Worm (Caenorhabditis elegans) whole organism, early embryonic: Measurements from ENCODE around the gene rab-33.
A peak's percentile ranks its signal among the peaks of the same experiment; 100 is the strongest.

Experiments
- B0310.2 ChIP-seq: sonication (generic microtip); optimal IDR thresholded peaks from 2 replicates; lab custom pipeline; 2016; ENCODE audit warnings: mild to moderate bottlenecking, missing genetic modification characterization, missing compliant biosample characterization
- F13C5.2 ChIP-seq: sonication (generic microtip); optimal IDR thresholded peaks from 2 replicates; lab custom pipeline; 2017; ENCODE audit warnings: mild to moderate bottlenecking, missing genetic modification characterization, inconsistent platforms, missing compliant biosample characterization
- aly-1 ChIP-seq: sonication (generic microtip); optimal IDR thresholded peaks from 2 replicates; lab custom pipeline; 2016; ENCODE audit warnings: missing genetic modification characterization, missing compliant biosample characterization
- ama-1 ChIP-seq: fragments of 150-350 bp; optimal IDR thresholded peaks from 2 replicates; lab custom pipeline; 2014
- ceh-13 ChIP-seq: fragments of 200-800 bp; sonication (Bioruptor generic); optimal IDR thresholded peaks from 2 replicates; lab custom pipeline; 2018; ENCODE audit warnings: mild to moderate bottlenecking, missing genetic modification characterization, missing compliant biosample characterization
- ceh-36 ChIP-seq: sonication (generic microtip); optimal IDR thresholded peaks from 2 replicates; lab custom pipeline; 2016; ENCODE audit warnings: missing genetic modification characterization, inconsistent platforms, missing compliant biosample characterization
- ets-7 ChIP-seq: sonication (generic microtip); optimal IDR thresholded peaks from 2 replicates; lab custom pipeline; 2016; ENCODE audit warnings: missing genotype, missing genetic modification characterization, missing compliant biosample characterization
- flt-1 ChIP-seq: fragments of 200-800 bp; sonication (Bioruptor generic); IDR thresholded peaks from 2 replicates; pipeline ENCODE4 v1.3.6; 2022; ENCODE audit warnings: missing genetic modification characterization, missing compliant biosample characterization
- hmbx-1 ChIP-seq: sonication (generic microtip); optimal IDR thresholded peaks from 2 replicates; lab custom pipeline; 2016; ENCODE audit warnings: mild to moderate bottlenecking, missing genetic modification characterization, missing compliant biosample characterization
- hmg-4 ChIP-seq: fragments of 200-800 bp; sonication (Bioruptor generic); optimal IDR thresholded peaks from 2 replicates; lab custom pipeline; 2018; ENCODE audit warnings: mild to moderate bottlenecking, missing genetic modification characterization, missing compliant biosample characterization
- hnd-1 ChIP-seq: sonication (generic microtip); optimal IDR thresholded peaks from 2 replicates; lab custom pipeline; 2016; ENCODE audit warnings: missing genetic modification characterization, missing compliant biosample characterization
- pes-1 ChIP-seq: fragments of 200-800 bp; sonication (Bioruptor generic); IDR thresholded peaks from 2 replicates; pipeline ENCODE4 v1.3.6; 2022; ENCODE audit warnings: missing genetic modification reagents, missing genetic modification characterization, missing compliant biosample characterization
- scrt-1 ChIP-seq: fragments of 200-800 bp; sonication (Bioruptor generic); IDR thresholded peaks from 2 replicates; pipeline ENCODE4 v1.3.6; 2022; ENCODE audit warnings: missing genetic modification characterization, missing compliant biosample characterization
- sea-1 ChIP-seq: fragments of 200-800 bp; sonication (Bioruptor generic); conservative IDR thresholded peaks from 2 replicates; pipeline ENCODE4 v1.3.6; 2022; ENCODE audit warnings: missing genetic modification characterization, missing compliant biosample characterization
- tbx-11 ChIP-seq: fragments of 200-800 bp; sonication (Bioruptor generic); IDR thresholded peaks from 2 replicates; pipeline ENCODE4 v1.3.6; 2022; ENCODE audit warnings: missing genetic modification characterization, missing compliant biosample characterization
- tbx-37 ChIP-seq: fragments of 200-800 bp; sonication (Bioruptor generic); conservative IDR thresholded peaks from 2 replicates; pipeline ENCODE4 v1.3.6; 2022; ENCODE audit warnings: missing genetic modification reagents, missing genetic modification characterization, missing compliant biosample characterization
- tra-4 ChIP-seq: sonication (generic microtip); optimal IDR thresholded peaks from 2 replicates; lab custom pipeline; 2017; ENCODE audit warnings: missing genetic modification characterization, missing compliant biosample characterization

The rab-33 gene

ce11 chrIII:10462935-10463548 is 40.6 kb downstream of the rab-33 start:
- no peak for TF ChIP-seq ceh-36
- TF ChIP-seq tbx-11 (GFP tag; lab: Robert Waterston, UW): no peak
- TF ChIP-seq tbx-37 (GFP tag; lab: Robert Waterston, UW): no peak
- TF ChIP-seq F13C5.2 (tag; lab: Kevin White, UChicago): no peak
- TF ChIP-seq ets-7: no peak
- no peak for TF ChIP-seq aly-1 (tag; lab: Kevin White, UChicago)
- no peak for TF ChIP-seq ceh-13 (GFP tag; lab: Kevin White, UChicago)
- TF ChIP-seq hmbx-1 (tag; lab: Kevin White, UChicago): no peak
- no peak for TF ChIP-seq scrt-1 (GFP tag; lab: Robert Waterston, UW)
- TF ChIP-seq pes-1 (GFP tag; lab: Robert Waterston, UW): no peak
- no peak for TF ChIP-seq sea-1 (GFP tag; lab: Robert Waterston, UW)
- no peak for TF ChIP-seq B0310.2 (tag; lab: Kevin White, UChicago)
- TF ChIP-seq ama-1 (lab: Kevin White, UChicago): no peak
- no peak for TF ChIP-seq hmg-4 (GFP tag; lab: Kevin White, UChicago)
- no peak for TF ChIP-seq hnd-1 (tag; lab: Kevin White, UChicago)
- TF ChIP-seq tra-4 (tag; lab: Kevin White, UChicago): no peak
- TF ChIP-seq flt-1 (GFP tag; lab: Robert Waterston, UW): no peak

DNA sequence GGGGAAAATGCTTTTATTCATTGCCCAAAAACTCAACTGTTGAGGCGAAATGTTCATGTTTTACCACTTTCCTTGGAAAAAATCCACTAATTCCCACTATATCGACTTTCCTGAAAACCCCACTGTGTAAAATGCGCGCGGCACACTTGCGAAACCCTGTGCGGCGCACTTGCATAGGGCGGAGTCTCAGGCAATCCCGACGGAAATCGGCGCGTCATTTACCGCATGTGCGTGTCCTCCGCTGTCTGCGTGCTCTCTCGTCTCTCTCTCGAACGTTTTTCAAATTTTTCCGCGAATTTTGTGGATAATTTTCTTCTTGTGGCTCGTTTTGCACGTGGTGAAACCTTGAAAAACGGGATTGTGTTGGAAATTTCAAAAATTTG is 42.5 kb downstream of the rab-33 start, which contains the start of gene atx-2:
TSS of gene atx-2 (plus strand) at position 226 of the 383 bp plus-strand sequence.
- TF ChIP-seq flt-1 (GFP tag; lab: Robert Waterston, UW): peak; percentile 95
- peak; percentile 95 for TF ChIP-seq aly-1 (tag; lab: Kevin White, UChicago)
- TF ChIP-seq hmbx-1 (tag; lab: Kevin White, UChicago): peak; percentile 88
- peak; percentile 97 for TF ChIP-seq ceh-36
- TF ChIP-seq hmg-4 (GFP tag; lab: Kevin White, UChicago): peak; percentile 99
- peak; percentile 99 for TF ChIP-seq F13C5.2 (tag; lab: Kevin White, UChicago)
- TF ChIP-seq hnd-1 (tag; lab: Kevin White, UChicago): peak; percentile 92
- peak; percentile 99 for TF ChIP-seq sea-1 (GFP tag; lab: Robert Waterston, UW)
- peak; percentile 97 for TF ChIP-seq ceh-13 (GFP tag; lab: Kevin White, UChicago)
- TF ChIP-seq tbx-37 (GFP tag; lab: Robert Waterston, UW): peak; percentile 98
- peak; percentile 97 for TF ChIP-seq tbx-11 (GFP tag; lab: Robert Waterston, UW)
- TF ChIP-seq pes-1 (GFP tag; lab: Robert Waterston, UW): peak; percentile 98
- TF ChIP-seq ama-1 (lab: Kevin White, UChicago): no peak
- peak; percentile 95 for TF ChIP-seq scrt-1 (GFP tag; lab: Robert Waterston, UW)
- TF ChIP-seq ets-7: peak; percentile 91
- peak; percentile 96 for TF ChIP-seq B0310.2 (tag; lab: Kevin White, UChicago)
- TF ChIP-seq tra-4 (tag; lab: Kevin White, UChicago): peak; percentile 95

- no peak for TF ChIP-seq tra-4 (tag; lab: Kevin White, UChicago)
- TF ChIP-seq ama-1 (lab: Kevin White, UChicago): no peak
- TF ChIP-seq tbx-37 (GFP tag; lab: Robert Waterston, UW): peak; percentile 60; the same call in 1 of the 2 replicates
- TF ChIP-seq ceh-13 (GFP tag; lab: Kevin White, UChicago): no peak
- TF ChIP-seq sea-1 (GFP tag; lab: Robert Waterston, UW): 0 out of 2 replicates have a peak, but pooled peaks have one; percentile 11
- no peak for TF ChIP-seq aly-1 (tag; lab: Kevin White, UChicago)
- no peak for TF ChIP-seq hmbx-1 (tag; lab: Kevin White, UChicago)
- peak; percentile 23; the same call in 1 of the 2 replicates for TF ChIP-seq tbx-11 (GFP tag; lab: Robert Waterston, UW)
- peak; percentile 75 for TF ChIP-seq pes-1 (GFP tag; lab: Robert Waterston, UW)
- no peak for TF ChIP-seq ets-7
- peak; percentile 35; the same call in 1 of the 2 replicates for TF ChIP-seq scrt-1 (GFP tag; lab: Robert Waterston, UW)
- TF ChIP-seq hmg-4 (GFP tag; lab: Kevin White, UChicago): no peak
- TF ChIP-seq B0310.2 (tag; lab: Kevin White, UChicago): no peak
- TF ChIP-seq flt-1 (GFP tag; lab: Robert Waterston, UW): peak; percentile 28; the same call in 1 of the 2 replicates
- no peak for TF ChIP-seq F13C5.2 (tag; lab: Kevin White, UChicago)
- no peak for TF ChIP-seq hnd-1 (tag; lab: Kevin White, UChicago)
- no peak for TF ChIP-seq ceh-36
Observed at ce11 chrIII:10460427-10461163, 43.1 kb downstream of the rab-33 start, which contains the start of gene ecps-1. ecps-1 (minus strand) TSS chrIII:10460551.

ce11 chrIII:10451012-10451411 is 52.6 kb downstream of the rab-33 start, which contains the start of gene H04D03.4:
H04D03.4 (minus strand) TSS chrIII:10451112.
- no peak for TF ChIP-seq hmbx-1 (tag; lab: Kevin White, UChicago)
- TF ChIP-seq flt-1 (GFP tag; lab: Robert Waterston, UW): no peak
- TF ChIP-seq tbx-11 (GFP tag; lab: Robert Waterston, UW): no peak
- no peak for TF ChIP-seq F13C5.2 (tag; lab: Kevin White, UChicago)
